Fruit fly (Drosophila melanogaster) Kc167 (cell line): ENCODE results near the gene CG9643.

Experiments used
- Myc ChIP-seq: fragments of >200 bp; optimal IDR thresholded peaks from 2 replicates; lab custom pipeline; 2017; ENCODE audit warnings: missing external identifiers
- Sin3A ChIP-seq: fragments of >200 bp; optimal IDR thresholded peaks from 2 replicates; lab custom pipeline; 2018; ENCODE audit warnings: missing external identifiers
- psq ChIP-seq: fragments of >200 bp; optimal IDR thresholded peaks from 2 replicates; lab custom pipeline; 2017; ENCODE audit warnings: missing external identifiers

DNA sequence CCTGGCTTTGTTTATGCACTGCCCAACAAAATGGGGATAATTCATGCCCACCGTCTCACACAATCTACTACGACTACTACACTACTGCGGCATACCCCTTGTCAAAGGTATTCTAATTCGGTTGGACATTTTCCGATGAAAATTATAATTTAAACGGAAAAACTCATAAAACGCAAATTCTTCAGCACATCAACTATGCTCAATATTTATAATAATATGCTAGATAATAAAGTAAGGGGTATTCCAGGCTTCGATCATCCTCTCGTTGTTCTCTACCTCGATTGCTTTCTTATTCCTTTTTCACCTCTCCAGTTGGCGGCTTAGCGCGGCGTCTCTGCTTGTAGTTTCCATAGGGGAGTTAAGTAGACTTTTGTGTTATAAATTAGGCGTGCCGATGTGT is 37.7 kb downstream of the CG9643 start:
- no peak for TF ChIP-seq psq (lab: Kevin White, UChicago)
- TF ChIP-seq Sin3A (lab: Kevin White, UChicago): no peak
- no peak for TF ChIP-seq Myc (lab: Kevin White, UChicago)
